Fruit fly (Drosophila melanogaster) S2 (cell line): ENCODE results near the gene dj.

Experiments used
- CG8478 ChIP-seq: fragments of >200 bp; optimal IDR thresholded peaks from 2 replicates; lab custom pipeline; 2018
- CTCF ChIP-seq, 2 experiments: fragments of >200 bp; optimal IDR thresholded peaks; 2 replicates each; lab custom pipeline; 2018

DNA sequence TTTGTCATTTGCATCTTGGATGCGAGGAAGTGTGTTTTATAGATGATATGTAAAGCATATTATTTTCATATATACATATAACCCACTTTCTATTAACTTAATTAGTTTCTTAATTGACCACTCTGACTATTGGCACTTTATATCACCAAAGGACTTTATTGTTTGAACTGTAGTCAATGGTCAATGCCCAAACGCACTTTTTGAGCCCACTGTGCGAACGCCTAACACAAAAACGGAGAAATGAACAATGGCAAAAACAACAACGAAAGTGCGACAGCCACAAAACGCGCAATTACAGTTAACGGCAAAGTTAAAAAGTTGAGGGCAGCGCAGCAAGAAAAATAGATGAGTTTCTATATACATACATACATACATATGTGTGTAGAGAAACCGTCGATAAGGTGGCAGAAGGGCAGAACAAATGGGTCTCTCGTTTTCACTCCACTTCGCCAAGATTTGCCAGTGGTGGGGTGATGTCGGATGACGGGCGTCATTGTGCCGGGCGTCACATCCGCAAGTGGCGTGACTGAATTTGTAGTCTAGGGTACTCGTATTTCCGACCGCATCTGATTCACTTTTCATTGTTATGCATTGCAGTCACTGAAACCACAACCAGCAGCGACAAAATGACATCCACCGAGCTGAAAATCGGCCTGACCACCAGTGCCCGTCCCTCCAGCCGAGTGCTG lies 17.3 kb downstream of the dj start:
- TF ChIP-seq CG8478 (lab: Kevin White, UChicago) (no peak), CTCF (optimal IDR thresholded peaks at IDR 0.05; lab: Kevin White, UChicago) (no peak)
